Worm (Caenorhabditis elegans): ENCODE measurements around the gene F39D8.3.

The F39D8.3 gene

DNA sequence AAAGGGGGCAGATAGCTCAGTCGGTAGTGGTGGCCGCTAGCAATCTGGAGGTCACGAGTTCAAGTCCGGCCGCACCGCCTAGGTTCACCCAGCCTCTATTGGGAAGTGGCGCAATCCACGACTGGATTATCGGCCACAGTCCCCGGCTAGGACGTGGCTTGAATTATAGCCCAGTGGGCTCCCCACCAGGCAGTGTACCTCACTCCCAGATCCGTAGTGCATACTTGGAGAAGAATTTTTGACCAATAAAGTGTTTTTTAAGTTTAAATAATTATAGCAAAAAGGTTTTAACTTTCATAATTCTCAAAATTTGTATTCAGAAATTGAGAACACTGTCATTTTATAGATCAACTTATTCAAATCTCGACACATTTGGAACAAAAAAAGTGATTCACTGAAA, 35.4 kb upstream of the F39D8.3 start:
- TF ChIP-seq irx-1 (tag; optimal IDR thresholded peaks at IDR 0.05) (no peak), ceh-63 (GFP tag; optimal IDR thresholded peaks at IDR 0.05) (no peak), mef-2 (tag; optimal IDR thresholded peaks at IDR 0.05) (no peak), zag-1 (tag; optimal IDR thresholded peaks at IDR 0.05) (no peak), dsc-1 (tag; optimal IDR thresholded peaks at IDR 0.05) (no peak), C34B4.2 (tag; optimal IDR thresholded peaks at IDR 0.05) (no peak), unc-62 (GFP tag; optimal IDR thresholded peaks at IDR 0.05) (no peak), nhr-85 (tag) (peak; percentile 4), nhr-19 (GFP tag; conservative IDR thresholded peaks at IDR 0.05) (no peak)

DNA sequence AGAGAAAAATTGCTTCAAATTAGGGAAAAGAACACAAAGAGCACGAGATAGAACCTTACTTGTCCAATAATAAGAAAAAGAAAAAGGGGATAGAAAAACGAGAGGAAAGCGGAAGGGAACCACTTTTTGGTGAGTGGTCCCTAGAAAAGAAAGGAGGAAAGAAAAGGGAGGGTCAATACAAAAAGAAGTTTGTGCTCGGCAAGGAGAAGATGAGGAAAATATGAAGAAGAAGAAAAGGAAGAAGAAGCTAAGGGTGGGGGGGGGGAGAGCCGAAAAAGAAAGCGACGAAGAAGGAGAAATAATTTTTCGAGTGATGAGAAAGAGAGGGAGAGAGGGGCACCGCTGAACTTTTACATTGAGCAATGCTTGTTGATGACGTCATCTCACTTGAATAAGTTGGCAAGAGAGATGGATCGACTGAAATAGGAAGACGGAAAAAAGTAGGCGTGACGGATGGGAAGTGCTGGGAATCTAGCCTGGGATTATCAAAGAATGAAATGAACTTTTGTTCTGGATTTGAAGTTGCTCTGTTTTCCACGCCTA, 34.9 kb upstream of the F39D8.3 start:
- TF ChIP-seq lin-35 (GFP tag; optimal IDR thresholded peaks at IDR 0.05) (peak in 1 of 2 experiments; percentile 16), mab-9 (GFP tag; IDR thresholded peaks at IDR 0.05) (no peak), nhr-47 (tag; optimal IDR thresholded peaks at IDR 0.05) (peak; percentile 61), jun-1 (tag; optimal IDR thresholded peaks at IDR 0.05) (no peak), aly-2 (tag; optimal IDR thresholded peaks at IDR 0.05) (no peak), pag-3 (tag; optimal IDR thresholded peaks at IDR 0.05; ENCODE audit: borderline replicate concordance, insufficient read depth) (no peak), grh-1 (GFP tag; IDR thresholded peaks at IDR 0.05) (no peak), lin-13 (GFP tag; optimal IDR thresholded peaks at IDR 0.05) (no peak), tlp-1 (tag; optimal IDR thresholded peaks at IDR 0.05) (no peak), alr-1 (tag; optimal IDR thresholded peaks at IDR 0.05; ENCODE audit: borderline replicate concordance) (no peak), unc-30 (tag; optimal IDR thresholded peaks at IDR 0.05) (no peak), snpc-4 (tag; optimal IDR thresholded peaks at IDR 0.05) (no peak), unc-86 (tag; optimal IDR thresholded peaks at IDR 0.05) (peak; percentile 74), zip-4 (GFP tag; optimal IDR thresholded peaks at IDR 0.05) (no peak), lin-15B (tag; optimal IDR thresholded peaks at IDR 0.05) (no peak), irx-1 (tag; optimal IDR thresholded peaks at IDR 0.05) (no peak), skn-1 (tag; optimal IDR thresholded peaks at IDR 0.05) (no peak), hlh-4 (tag; optimal IDR thresholded peaks at IDR 0.05) (no peak), tbx-2 (tag; optimal IDR thresholded peaks at IDR 0.05) (peak; percentile 60), fkh-10 (GFP tag; optimal IDR thresholded peaks at IDR 0.05) (peak; percentile 87), blmp-1 (tag; optimal IDR thresholded peaks at IDR 0.05) (no peak), fkh-4 (tag; optimal IDR thresholded peaks at IDR 0.05; ENCODE audit: borderline replicate concordance) (no peak), ama-1 (optimal IDR thresholded peaks at IDR 0.05) (no peak), lin-39 (tag; optimal IDR thresholded peaks at IDR 0.05) (no peak), nhr-85 (tag) (no peak), F16B12.6 (tag; optimal IDR thresholded peaks at IDR 0.05) (no peak), nhr-237 (tag; optimal IDR thresholded peaks at IDR 0.05) (no peak), C16A3.4 (tag; optimal IDR thresholded peaks at IDR 0.05) (no peak), elt-3 (tag; optimal IDR thresholded peaks at IDR 0.05) (no peak), ceh-82 (tag; optimal IDR thresholded peaks at IDR 0.05) (peak in 2 of 3 experiments; percentile 27), swsn-7 (tag; optimal IDR thresholded peaks at IDR 0.05) (peak; percentile 54), pax-3 (tag; optimal IDR thresholded peaks at IDR 0.05) (no peak), unc-98 (GFP tag; IDR thresholded peaks at IDR 0.05) (no peak), C34B4.2 (tag; optimal IDR thresholded peaks at IDR 0.05) (no peak), ceh-8 (GFP tag; optimal IDR thresholded peaks at IDR 0.05) (peak; percentile 20), egl-13 (tag; optimal IDR thresholded peaks at IDR 0.05) (peak; percentile 52), sup-37 (GFP tag; optimal IDR thresholded peaks at IDR 0.05) (no peak), lin-14 (GFP tag; optimal IDR thresholded peaks at IDR 0.05) (peak; percentile 94), hlh-17 (GFP tag; optimal IDR thresholded peaks at IDR 0.05; ENCODE audit: borderline replicate concordance) (no peak), nhr-28 (tag; optimal IDR thresholded peaks at IDR 0.05) (no peak), xbp-1 (tag; optimal IDR thresholded peaks at IDR 0.05) (peak; percentile 28), pqm-1 (tag; optimal IDR thresholded peaks at IDR 0.05) (no peak), zag-1 (tag; optimal IDR thresholded peaks at IDR 0.05) (no peak), efl-3 (GFP tag; optimal IDR thresholded peaks at IDR 0.05) (no peak), nhr-19 (GFP tag; conservative IDR thresholded peaks at IDR 0.05) (peak; percentile 38), nhr-11 (tag; optimal IDR thresholded peaks at IDR 0.05) (no peak), nhr-20 (tag; optimal IDR thresholded peaks at IDR 0.05) (no peak)
